Worm (Caenorhabditis elegans) whole organism, L1 larva: ENCODE measurements around the gene hcp-3.

Experiments used
- C04F5.9 ChIP-seq: sonication (generic microtip); optimal IDR thresholded peaks from 2 replicates; lab custom pipeline; 2016; ENCODE audit warnings: missing genetic modification characterization, missing compliant biosample characterization
- ceh-63 ChIP-seq: fragments of 200-800 bp; sonication (Bioruptor generic); optimal IDR thresholded peaks from 2 replicates; lab custom pipeline; 2018; ENCODE audit warnings: mild to moderate bottlenecking, missing genetic modification characterization, missing compliant biosample characterization
- ceh-8 ChIP-seq: fragments of 200-800 bp; sonication (Bioruptor generic); optimal IDR thresholded peaks from 2 replicates; lab custom pipeline; 2018; ENCODE audit warnings: mild to moderate bottlenecking, missing genetic modification characterization, moderate library complexity, missing compliant biosample characterization
- ceh-82 ChIP-seq, 3 experiments: fragments of 150-350 bp in 1 of 3; sonication (generic microtip) in 2 of 3; optimal IDR thresholded peaks; 2 replicates each; lab custom pipeline; 2014 to 2017; ENCODE audit warnings: missing biosample characterization in 3 of 3, missing genetic modification characterization in 3 of 3
- dsc-1 ChIP-seq: sonication (generic microtip); optimal IDR thresholded peaks from 2 replicates; lab custom pipeline; 2016; ENCODE audit warnings: mild to moderate bottlenecking, missing genetic modification characterization, missing compliant biosample characterization
- efl-1 ChIP-seq, 4 experiments: fragments of 150-350 bp; optimal IDR thresholded peaks in 3 of 4; peaks in 1 of 4; 1 replicate in 1 of 4; 2 replicates in 3 of 4; lab custom pipeline; 2014; ENCODE audit warnings: missing biosample characterization in 2 of 4, missing genetic modification characterization in 2 of 4, missing genetic modification reagents in 2 of 4
- egl-27 ChIP-seq, 2 experiments: fragments of 150-350 bp in 1 of 2; sonication (generic microtip); optimal IDR thresholded peaks; 3 replicates each; lab custom pipeline; 2017 to 2018; ENCODE audit warnings: missing biosample characterization in 2 of 2, missing genetic modification characterization in 2 of 2, missing genetic modification reagents in 2 of 2
- elt-3 ChIP-seq, 6 experiments: fragments of 150-350 bp in 1 of 6; sonication (generic microtip); optimal IDR thresholded peaks; 2 replicates each; lab custom pipeline; 2017 to 2018; ENCODE audit warnings: missing biosample characterization in 6 of 6, missing genetic modification characterization in 6 of 6, inconsistent platforms in 1 of 6
- fkh-10 ChIP-seq: sonication (generic microtip); optimal IDR thresholded peaks from 2 replicates; lab custom pipeline; 2017; ENCODE audit warnings: missing biosample characterization, missing genetic modification reagents, missing genetic modification characterization
- fkh-4 ChIP-seq: sonication (generic microtip); optimal IDR thresholded peaks from 2 replicates; lab custom pipeline; 2016; ENCODE audit warnings: missing compliant biosample characterization, missing genetic modification characterization, borderline replicate concordance
- fkh-8 ChIP-seq: sonication (generic microtip); optimal IDR thresholded peaks from 2 replicates; lab custom pipeline; 2016; ENCODE audit warnings: mild to moderate bottlenecking, missing genetic modification characterization, missing compliant biosample characterization
- fos-1 ChIP-seq: fragments of 150-350 bp; optimal IDR thresholded peaks from 2 replicates; lab custom pipeline; 2014; ENCODE audit warnings: missing biosample characterization, missing genetic modification characterization
- grh-1 ChIP-seq: fragments of 200-800 bp; sonication (Bioruptor generic); IDR thresholded peaks from 2 replicates; pipeline ENCODE4 v1.3.6; 2022; ENCODE audit warnings: missing genetic modification reagents, missing genetic modification characterization, missing compliant biosample characterization
- hlh-4 ChIP-seq: sonication (generic microtip); optimal IDR thresholded peaks from 2 replicates; lab custom pipeline; 2016; ENCODE audit warnings: mild to moderate bottlenecking, missing genetic modification characterization, missing compliant biosample characterization
- isw-1 ChIP-seq: fragments of 200-800 bp; sonication (Bioruptor generic); IDR thresholded peaks from 2 replicates; pipeline ENCODE4 v1.3.6; 2022; ENCODE audit warnings: missing genetic modification characterization, missing compliant biosample characterization
- lin-14 ChIP-seq: fragments of 200-800 bp; sonication (Bioruptor generic); optimal IDR thresholded peaks from 2 replicates; lab custom pipeline; 2018; ENCODE audit warnings: mild to moderate bottlenecking, missing genetic modification characterization, moderate library complexity, missing compliant biosample characterization
- lin-15B ChIP-seq: fragments of 150-350 bp; sonication (generic microtip); optimal IDR thresholded peaks from 3 replicates; lab custom pipeline; 2014; ENCODE audit warnings: missing biosample characterization, missing genetic modification characterization
- lin-39 ChIP-seq: fragments of 150-350 bp; optimal IDR thresholded peaks from 2 replicates; lab custom pipeline; 2014; ENCODE audit warnings: missing biosample characterization, missing genetic modification reagents, missing genetic modification characterization
- lsy-2 ChIP-seq, 2 experiments: fragments of 150-350 bp; optimal IDR thresholded peaks; 2 replicates each; lab custom pipeline; 2014; ENCODE audit warnings: missing biosample characterization in 2 of 2, missing genetic modification characterization in 2 of 2
- mep-1 ChIP-seq: fragments of 150-350 bp; optimal IDR thresholded peaks from 2 replicates; lab custom pipeline; 2014; ENCODE audit warnings: missing biosample characterization, missing genetic modification characterization
- nhr-28 ChIP-seq: fragments of 150-350 bp; optimal IDR thresholded peaks from 2 replicates; lab custom pipeline; 2014; ENCODE audit warnings: missing biosample characterization, missing genetic modification characterization
- nhr-47 ChIP-seq: sonication (generic microtip); optimal IDR thresholded peaks from 2 replicates; lab custom pipeline; 2016; ENCODE audit warnings: mild to moderate bottlenecking, missing genetic modification characterization, moderate library complexity, missing compliant biosample characterization
- nhr-71 ChIP-seq: sonication (generic microtip); optimal IDR thresholded peaks from 2 replicates; lab custom pipeline; 2016; ENCODE audit warnings: mild to moderate bottlenecking, missing genetic modification characterization, moderate library complexity, missing compliant biosample characterization
- nhr-76 ChIP-seq: sonication (generic microtip); optimal IDR thresholded peaks from 2 replicates; lab custom pipeline; 2017; ENCODE audit warnings: missing biosample characterization, missing genetic modification characterization
- nhr-85 ChIP-seq: sonication (generic microtip); peaks from one replicate; lab custom pipeline; 2016; ENCODE audit warnings: missing genetic modification characterization, inconsistent platforms, missing compliant biosample characterization
- nhr-90 ChIP-seq: sonication (generic microtip); optimal IDR thresholded peaks from 2 replicates; lab custom pipeline; 2016; ENCODE audit warnings: mild to moderate bottlenecking, missing genetic modification characterization, missing compliant biosample characterization; ENCODE audit not compliant: poor library complexity
- rnt-1 ChIP-seq: sonication (generic microtip); optimal IDR thresholded peaks from 2 replicates; lab custom pipeline; 2016; ENCODE audit warnings: mild to moderate bottlenecking, missing genetic modification characterization, moderate library complexity, missing compliant biosample characterization
- snu-23 ChIP-seq: sonication (generic microtip); optimal IDR thresholded peaks from 2 replicates; lab custom pipeline; 2016; ENCODE audit warnings: missing genetic modification characterization, missing compliant biosample characterization
- swsn-7 ChIP-seq: sonication (generic microtip); optimal IDR thresholded peaks from 2 replicates; lab custom pipeline; 2016; ENCODE audit warnings: missing genetic modification characterization, missing compliant biosample characterization
- tbx-2 ChIP-seq: sonication (generic microtip); optimal IDR thresholded peaks from 2 replicates; lab custom pipeline; 2016; ENCODE audit warnings: missing genetic modification characterization, missing compliant biosample characterization
- tlp-1 ChIP-seq: fragments of 150-350 bp; optimal IDR thresholded peaks from 2 replicates; lab custom pipeline; 2014; ENCODE audit warnings: missing biosample characterization, missing genetic modification characterization
- unc-130 ChIP-seq: fragments of 150-350 bp; optimal IDR thresholded peaks from 2 replicates; lab custom pipeline; 2017; ENCODE audit warnings: missing biosample characterization, missing genetic modification characterization, inconsistent platforms
- unc-62 ChIP-seq: fragments of 150-350 bp; optimal IDR thresholded peaks from 2 replicates; lab custom pipeline; 2014; ENCODE audit warnings: missing biosample characterization, missing genetic modification reagents, missing genetic modification characterization
- unc-86 ChIP-seq: sonication (generic microtip); optimal IDR thresholded peaks from 2 replicates; lab custom pipeline; 2016; ENCODE audit warnings: missing genetic modification characterization, missing compliant biosample characterization
- unc-98 ChIP-seq: fragments of 200-800 bp; sonication (Bioruptor generic); IDR thresholded peaks from 2 replicates; pipeline ENCODE4 v1.3.6; 2022; ENCODE audit warnings: missing genetic modification characterization, missing compliant biosample characterization
- vab-15 ChIP-seq: sonication (generic microtip); optimal IDR thresholded peaks from 2 replicates; lab custom pipeline; 2017; ENCODE audit warnings: missing genotype, mild to moderate bottlenecking, missing genetic modification characterization, missing compliant biosample characterization
- zag-1 ChIP-seq: fragments of 150-350 bp; optimal IDR thresholded peaks from 2 replicates; lab custom pipeline; 2014; ENCODE audit warnings: missing biosample characterization, missing genetic modification characterization
- zip-4 ChIP-seq: fragments of 200-800 bp; sonication (Bioruptor generic); optimal IDR thresholded peaks from 2 replicates; lab custom pipeline; 2018; ENCODE audit warnings: mild to moderate bottlenecking, missing genetic modification characterization, moderate library complexity, missing compliant biosample characterization
- ztf-11 ChIP-seq, 2 experiments: sonication (generic microtip); optimal IDR thresholded peaks; 2 replicates each; lab custom pipeline; 2016 to 2017; ENCODE audit warnings: missing genetic modification characterization in 2 of 2, missing biosample characterization in 1 of 2, missing compliant biosample characterization in 1 of 2
- ztf-4 ChIP-seq: fragments of 150-350 bp; optimal IDR thresholded peaks from 2 replicates; lab custom pipeline; 2014; ENCODE audit warnings: missing biosample characterization, missing genetic modification characterization

The hcp-3 gene

ce11 chrIII:9614211-9614610 is 2.1 kb downstream of the hcp-3 start, which contains the start of the genes pri-1 and F58A4.6 (continued):
- TF ChIP-seq zip-4 (GFP tag; lab: Kevin White, UChicago) (no peak), nhr-47 (tag; lab: Kevin White, UChicago) (peak; percentile 24), ceh-82 (tag; optimal IDR thresholded peaks at IDR 0.05; lab: Kevin White, UChicago) (peak in 1 of 3 experiments; percentile 56), egl-27 (tag; optimal IDR thresholded peaks at IDR 0.05; lab: Kevin White, UChicago) (no peak), nhr-85 (tag; lab: Kevin White, UChicago) (peak; percentile 76), nhr-28 (tag; lab: Kevin White, UChicago) (no peak), lin-15B (tag; lab: Kevin White, UChicago) (peak; percentile 32), unc-86 (tag; lab: Kevin White, UChicago) (no peak), snu-23 (peak; percentile 43), grh-1 (GFP tag; lab: Robert Waterston, UW) (peak; percentile 55), nhr-71 (tag; lab: Kevin White, UChicago) (peak; percentile 32), tbx-2 (tag; lab: Kevin White, UChicago) (peak; percentile 19), lin-14 (GFP tag; lab: Kevin White, UChicago) (no peak), hlh-4 (tag; lab: Kevin White, UChicago) (no peak), fos-1 (tag; lab: Kevin White, UChicago) (no peak), nhr-76 (no peak), C04F5.9 (tag; lab: Kevin White, UChicago) (no peak), tlp-1 (tag; lab: Kevin White, UChicago) (no peak), nhr-90 (peak; percentile 28), rnt-1 (tag; lab: Kevin White, UChicago) (peak; percentile 40), dsc-1 (tag; lab: Kevin White, UChicago) (no peak), elt-3 (tag; optimal IDR thresholded peaks at IDR 0.05; lab: Kevin White, UChicago) (peak in 1 of 6 experiments; percentile 28)

- TF ChIP-seq fkh-8 (tag; lab: Kevin White, UChicago), result peak; percentile 54
- no peak for TF ChIP-seq vab-15 (tag; lab: Kevin White, UChicago)
- TF ChIP-seq fkh-10, result no peak
- no peak for TF ChIP-seq ceh-63 (GFP tag; lab: Kevin White, UChicago)
- TF ChIP-seq lsy-2 (tag; optimal IDR thresholded peaks at IDR 0.05; lab: Kevin White, UChicago), result no peak
- no peak for TF ChIP-seq swsn-7 (tag; lab: Kevin White, UChicago)
- no peak for TF ChIP-seq efl-1 (optimal IDR thresholded peaks at IDR 0.05; lab: Kevin White, UChicago)
- no peak for TF ChIP-seq efl-1 (GFP tag; optimal IDR thresholded peaks at IDR 0.05 in 1 of 2; lab: Kevin White, UChicago)
- TF ChIP-seq C04F5.9 (tag; lab: Kevin White, UChicago), result no peak
- TF ChIP-seq, all 84 proteins: peak for 1
Observed at ce11 chrIII:9612097-9612496, 4.2 kb downstream of the hcp-3 start, which contains the start of gene bbs-4. TSS of gene bbs-4 (minus strand) at chrIII:9612197.

DNA sequence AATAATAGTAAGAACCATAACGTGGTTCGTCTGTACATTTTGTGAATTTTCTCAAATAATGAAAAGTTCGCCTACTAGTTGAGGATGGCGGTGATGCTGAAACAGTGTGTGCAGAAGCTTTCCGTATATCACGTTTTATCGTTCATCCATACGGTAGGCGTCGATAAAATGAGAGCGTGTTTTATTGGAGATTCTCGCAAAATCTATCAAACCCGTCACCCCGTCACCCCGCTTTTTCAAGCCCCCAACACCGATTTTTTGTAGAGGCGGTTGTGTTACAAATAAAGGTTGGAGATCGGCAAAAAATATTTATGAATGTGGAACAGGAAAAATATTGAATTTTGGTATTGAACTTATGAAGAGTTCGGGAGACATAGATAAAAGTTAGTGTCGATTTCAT is 7.6 kb downstream of the hcp-3 start, which contains the start of gene clec-161:
Gene clec-161 (minus strand): TSS at position 101 of the 400 bp plus-strand sequence.
- TF ChIP-seq ceh-8 (GFP tag; lab: Kevin White, UChicago), result no peak
- no peak for TF ChIP-seq lin-14 (GFP tag; lab: Kevin White, UChicago)
- no peak for TF ChIP-seq zag-1
- no peak for TF ChIP-seq isw-1 (GFP tag; lab: Robert Waterston, UW)
- no peak for TF ChIP-seq dsc-1 (tag; lab: Kevin White, UChicago)
- TF ChIP-seq fkh-4 (tag; lab: Kevin White, UChicago), result no peak
- no peak for TF ChIP-seq ztf-11 (tag; optimal IDR thresholded peaks at IDR 0.05; lab: Kevin White, UChicago)
- TF ChIP-seq mep-1 (tag; lab: Kevin White, UChicago), result no peak
- no peak for TF ChIP-seq unc-62 (GFP tag; lab: Kevin White, UChicago)
- TF ChIP-seq ztf-4 (tag; lab: Kevin White, UChicago), result no peak
- TF ChIP-seq nhr-85 (tag; lab: Kevin White, UChicago), result no peak
- no peak for TF ChIP-seq unc-98 (GFP tag; lab: Robert Waterston, UW)
- no peak for TF ChIP-seq efl-1 (optimal IDR thresholded peaks at IDR 0.05; lab: Kevin White, UChicago)
- no peak for TF ChIP-seq efl-1 (GFP tag; optimal IDR thresholded peaks at IDR 0.05 in 1 of 2; lab: Kevin White, UChicago)
- no peak for TF ChIP-seq unc-130 (tag; lab: Kevin White, UChicago)
- TF ChIP-seq lin-39, result no peak
